Fruit fly (Drosophila melanogaster) whole organism, wandering third instar larva: Measurements from ENCODE around the gene nsl1.

ENCODE experiments used
- Abd-B ChIP-seq: fragments of >200 bp; optimal IDR thresholded peaks from 2 replicates; lab custom pipeline; 2017; ENCODE audit warnings: missing biosample characterization, missing genetic modification characterization
- Dif ChIP-seq: fragments of 200-275, 200-300 bp; sonication (Bioruptor generic); optimal IDR thresholded peaks from 2 replicates; lab custom pipeline; 2018; ENCODE audit warnings: missing biosample characterization, missing genetic modification characterization; ENCODE audit not compliant: partially characterized antibody
- GATAd ChIP-seq: sonication (Bioruptor generic); optimal IDR thresholded peaks from 2 replicates; lab custom pipeline; 2016; ENCODE audit warnings: missing biosample characterization, missing genetic modification characterization
- Hr78 ChIP-seq: fragments of >200 bp; optimal IDR thresholded peaks from 2 replicates; lab custom pipeline; 2017; ENCODE audit warnings: missing biosample characterization, missing genetic modification characterization
- OdsH ChIP-seq: fragments of 200-800 bp; sonication (Bioruptor generic); optimal IDR thresholded peaks from 2 replicates; lab custom pipeline; 2016; ENCODE audit warnings: missing biosample characterization, mild to moderate bottlenecking, missing genetic modification characterization
- Sp1 ChIP-seq: fragments of 200-800 bp; sonication (Bioruptor generic); optimal IDR thresholded peaks from 3 replicates; lab custom pipeline; 2019; ENCODE audit warnings: missing biosample characterization, mild to moderate bottlenecking, missing genetic modification characterization, moderate library complexity
- Vsx2 ChIP-seq: fragments of 200-300, 225-300 bp; sonication (Bioruptor generic); optimal IDR thresholded peaks from 2 replicates; lab custom pipeline; 2018; ENCODE audit warnings: missing biosample characterization, missing genetic modification characterization; ENCODE audit not compliant: partially characterized antibody
- pan ChIP-seq: fragments of >200 bp; optimal IDR thresholded peaks from 2 replicates; lab custom pipeline; 2017

DNA sequence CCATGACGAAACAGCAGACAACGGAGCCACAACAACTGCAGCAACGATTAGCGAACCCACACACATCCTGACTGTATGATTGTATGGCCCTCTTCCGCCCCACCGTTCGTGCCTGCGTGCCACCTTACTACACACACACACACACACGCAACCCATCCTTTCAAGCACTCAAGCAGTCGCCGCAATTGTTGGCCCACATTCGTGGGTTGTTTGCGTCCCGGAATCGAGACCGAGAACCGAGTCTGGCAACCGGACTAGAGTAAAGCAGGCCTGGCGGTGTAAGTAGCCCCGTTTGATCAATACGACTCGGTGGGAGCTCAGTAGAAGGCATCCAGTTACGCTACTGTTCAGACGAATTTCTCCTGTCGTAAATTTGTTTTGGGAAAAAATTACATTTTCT is 52.7 kb downstream of the nsl1 start, which contains the start of gene CG4546:
- no peak for TF ChIP-seq pan
- TF ChIP-seq Vsx2 (GFP tag; lab: Kevin White, UChicago) = no peak
- TF ChIP-seq Sp1 (GFP tag; lab: Kevin White, UChicago) = no peak
- no peak for TF ChIP-seq OdsH (GFP tag; lab: Kevin White, UChicago)
- no peak for TF ChIP-seq GATAd
- TF ChIP-seq Dif (GFP tag; lab: Kevin White, UChicago) = no peak
- TF ChIP-seq Hr78 (GFP tag; lab: Kevin White, UChicago) = no peak
- TF ChIP-seq Abd-B (GFP tag; lab: Kevin White, UChicago) = no peak
